Fruit fly (Drosophila melanogaster): ENCODE measurements around the gene SmydA-4.
A peak's percentile ranks its signal among the peaks of the same experiment; 100 is the strongest.

SmydA-4 gene

dm6 chrX:11090161-11090560 is 45.6 kb downstream of the SmydA-4 start, which contains the start of gene CG2076 (continued):
- TF ChIP-seq CG1603 (tag; optimal IDR thresholded peaks at IDR 0.05), result no peak
- TF ChIP-seq CG34224 (GFP tag; IDR thresholded peaks at IDR 0.05; ENCODE audit: partially characterized antibody), result peak; percentile 93
- TF ChIP-seq bbx (GFP tag; IDR thresholded peaks at IDR 0.05; ENCODE audit: partially characterized antibody), result peak; percentile 90
- no peak for TF ChIP-seq CG9817 (tag; optimal IDR thresholded peaks at IDR 0.05)
- no peak for TF ChIP-seq emc (GFP tag; optimal IDR thresholded peaks at IDR 0.05)
- TF ChIP-seq ro (GFP tag; IDR thresholded peaks at IDR 0.05), result no peak
- TF ChIP-seq scrt (GFP tag; optimal IDR thresholded peaks at IDR 0.05), result no peak

- TF ChIP-seq psq (GFP tag; optimal IDR thresholded peaks at IDR 0.05), result no peak
- no peak for TF ChIP-seq CG31441 (GFP tag; IDR thresholded peaks at IDR 0.05)
- no peak for TF ChIP-seq Ravus (GFP tag; IDR thresholded peaks at IDR 0.05)
- TF ChIP-seq tap (tag; optimal IDR thresholded peaks at IDR 0.05), result no peak
- TF ChIP-seq vnd (GFP tag; IDR thresholded peaks at IDR 0.05; ENCODE audit: partially characterized antibody), result peak; percentile 68
- TF ChIP-seq Hsf (GFP tag; optimal IDR thresholded peaks at IDR 0.05), result no peak
- TF ChIP-seq Oli (tag; optimal IDR thresholded peaks at IDR 0.05), result no peak
- TF ChIP-seq gcm (GFP tag; optimal IDR thresholded peaks at IDR 0.05), result no peak
- peak; percentile 66; the same call in 2 of the 3 replicates for TF ChIP-seq CG16813 (GFP tag; IDR thresholded peaks at IDR 0.05; ENCODE audit: partially characterized antibody)
- TF ChIP-seq knrl (GFP tag; IDR thresholded peaks at IDR 0.05; ENCODE audit: partially characterized antibody), result peak; percentile 69; the same call in 2 of the 3 replicates
- TF ChIP-seq bigmax (GFP tag; optimal IDR thresholded peaks at IDR 0.05), result no peak
- no peak for TF ChIP-seq CG31224 (GFP tag; IDR thresholded peaks at IDR 0.05)
- no peak for TF ChIP-seq Optix (GFP tag; IDR thresholded peaks at IDR 0.05)
- no peak for TF ChIP-seq slp2 (GFP tag; optimal IDR thresholded peaks at IDR 0.05)
- TF ChIP-seq Rx (GFP tag; IDR thresholded peaks at IDR 0.05), result no peak
- no peak for TF ChIP-seq sob (GFP tag; IDR thresholded peaks at IDR 0.05)
- TF ChIP-seq toy (GFP tag; IDR thresholded peaks at IDR 0.05), result no peak
- no peak for TF ChIP-seq Nf-YC (tag; optimal IDR thresholded peaks at IDR 0.05)
- no peak for TF ChIP-seq CG14441 (GFP tag; IDR thresholded peaks at IDR 0.05)
- TF ChIP-seq CG11560 (tag; IDR thresholded peaks at IDR 0.05), result no peak; the same call in 2 of the 3 replicates
- no peak for TF ChIP-seq Awh (GFP tag; IDR thresholded peaks at IDR 0.05)
- no peak for TF ChIP-seq slbo (GFP tag; IDR thresholded peaks at IDR 0.05)
- no peak for TF ChIP-seq Chrac-16 (GFP tag; optimal IDR thresholded peaks at IDR 0.05)
- no peak for TF ChIP-seq CG32532 (GFP tag; IDR thresholded peaks at IDR 0.05)
- TF ChIP-seq zf30C (GFP tag; optimal IDR thresholded peaks at IDR 0.05), result no peak
- TF ChIP-seq CG15011 (GFP tag; optimal IDR thresholded peaks at IDR 0.05), result no peak
- peak; percentile 87 for TF ChIP-seq HLH4C (GFP tag; IDR thresholded peaks at IDR 0.05; ENCODE audit: partially characterized antibody)
- TF ChIP-seq yki (optimal IDR thresholded peaks at IDR 0.05), result no peak
- TF ChIP-seq en (GFP tag; optimal IDR thresholded peaks at IDR 0.05), result no peak
- no peak for TF ChIP-seq CG15269 (tag; optimal IDR thresholded peaks at IDR 0.05)
- no peak for TF ChIP-seq CG17829 (tag; optimal IDR thresholded peaks at IDR 0.05)
- no peak for TF ChIP-seq tx (GFP tag; optimal IDR thresholded peaks at IDR 0.05)
- TF ChIP-seq CG7839 (tag; optimal IDR thresholded peaks at IDR 0.05), result no peak
- no peak for TF ChIP-seq cas (GFP tag; IDR thresholded peaks at IDR 0.05)
- TF ChIP-seq CG4820 (GFP tag; optimal IDR thresholded peaks at IDR 0.05), result no peak
- no peak for TF ChIP-seq ken (GFP tag; IDR thresholded peaks at IDR 0.05)
- peak; percentile 38 for TF ChIP-seq Dp (GFP tag; optimal IDR thresholded peaks at IDR 0.05)
- no peak for TF ChIP-seq CG18599 (GFP tag; optimal IDR thresholded peaks at IDR 0.05)
- TF ChIP-seq MTF-1 (GFP tag; optimal IDR thresholded peaks at IDR 0.05; ENCODE audit: borderline replicate concordance), result no peak
- TF ChIP-seq CG12155 (GFP tag; optimal IDR thresholded peaks at IDR 0.05), result no peak
- no peak for TF ChIP-seq CG15696 (tag; optimal IDR thresholded peaks at IDR 0.05)
- no peak for TF ChIP-seq CG33557 (GFP tag; optimal IDR thresholded peaks at IDR 0.05)
- no peak for TF ChIP-seq Gug (GFP tag; IDR thresholded peaks at IDR 0.05)
- no peak for TF ChIP-seq CG9215 (GFP tag; IDR thresholded peaks at IDR 0.05)
Measured at dm6 chrX:11092201-11092600, 47.6 kb downstream of the SmydA-4 start, which contains the start of gene CG2061. Gene CG2061 (plus strand): TSS chrX:11092492.
